Worm (Caenorhabditis elegans) whole organism, mixed stage, embryonic: ENCODE results near the gene cdc-50.B.

ENCODE experiments used
- M03D4.4 ChIP-seq: sonication (generic microtip); optimal IDR thresholded peaks from 2 replicates; lab custom pipeline; 2017; ENCODE audit warnings: mild to moderate bottlenecking, missing genetic modification characterization, missing compliant biosample characterization
- bed-3 ChIP-seq: fragments of 200-800 bp; sonication (Bioruptor generic); optimal IDR thresholded peaks from 3 replicates; lab custom pipeline; 2018; ENCODE audit warnings: mild to moderate bottlenecking, missing genetic modification characterization, moderate library complexity, missing compliant biosample characterization
- blmp-1 ChIP-seq: fragments of 150-350 bp; optimal IDR thresholded peaks from 2 replicates; lab custom pipeline; 2014; ENCODE audit warnings: missing biosample characterization, missing genetic modification characterization
- ceh-39 ChIP-seq: fragments of 150-350 bp; optimal IDR thresholded peaks from 2 replicates; lab custom pipeline; 2014; ENCODE audit warnings: missing biosample characterization, missing genetic modification characterization
- ceh-43 ChIP-seq: fragments of 200-800 bp; sonication (Bioruptor generic); optimal IDR thresholded peaks from 2 replicates; lab custom pipeline; 2018; ENCODE audit warnings: mild to moderate bottlenecking, missing genetic modification characterization, moderate library complexity, missing compliant biosample characterization
- ceh-83 ChIP-seq: fragments of 200-800 bp; sonication (Bioruptor generic); optimal IDR thresholded peaks from 2 replicates; lab custom pipeline; 2018; ENCODE audit warnings: mild to moderate bottlenecking, missing genetic modification characterization, missing compliant biosample characterization
- ces-1 ChIP-seq: fragments of 150-350 bp; optimal IDR thresholded peaks from 2 replicates; lab custom pipeline; 2014; ENCODE audit warnings: missing biosample characterization, missing genetic modification reagents, missing genetic modification characterization
- cnd-1 ChIP-seq: fragments of 200-800 bp; sonication (Bioruptor generic); optimal IDR thresholded peaks from 2 replicates; lab custom pipeline; 2018; ENCODE audit warnings: mild to moderate bottlenecking, missing genetic modification characterization, missing compliant biosample characterization
- drap-1 ChIP-seq: fragments of 200-800 bp; sonication (Bioruptor generic); optimal IDR thresholded peaks from 3 replicates; lab custom pipeline; 2018; ENCODE audit warnings: mild to moderate bottlenecking, missing genetic modification characterization, missing compliant biosample characterization
- elt-1 ChIP-seq: sonication (generic microtip); optimal IDR thresholded peaks from 2 replicates; lab custom pipeline; 2017; ENCODE audit warnings: missing genetic modification characterization, mild to moderate bottlenecking, missing compliant biosample characterization, antibody characterized with exemption, moderate library complexity, borderline replicate concordance; ENCODE audit not compliant: insufficient read depth
- elt-3 ChIP-seq: fragments of 150-350 bp; optimal IDR thresholded peaks from 2 replicates; lab custom pipeline; 2014; ENCODE audit warnings: missing biosample characterization, missing genetic modification characterization
- flh-1 ChIP-seq: fragments of 200-800 bp; sonication (Bioruptor generic); optimal IDR thresholded peaks from 2 replicates; lab custom pipeline; 2018; ENCODE audit warnings: mild to moderate bottlenecking, missing genetic modification characterization, moderate library complexity, missing compliant biosample characterization
- ham-2 ChIP-seq: fragments of 200-800 bp; sonication (Bioruptor generic); optimal IDR thresholded peaks from 2 replicates; lab custom pipeline; 2018; ENCODE audit warnings: mild to moderate bottlenecking, missing genetic modification characterization, missing compliant biosample characterization
- hlh-1 ChIP-seq: fragments of 150-350 bp; optimal IDR thresholded peaks from 2 replicates; lab custom pipeline; 2014; ENCODE audit warnings: missing biosample characterization, missing genetic modification reagents, missing genetic modification characterization
- lin-13 ChIP-seq: fragments of 150-350 bp; optimal IDR thresholded peaks from 2 replicates; lab custom pipeline; 2014; ENCODE audit warnings: missing biosample characterization, missing genetic modification characterization
- lin-32 ChIP-seq: fragments of 200-800 bp; sonication (Bioruptor generic); optimal IDR thresholded peaks from 2 replicates; lab custom pipeline; 2018; ENCODE audit warnings: mild to moderate bottlenecking, missing genetic modification characterization, missing compliant biosample characterization
- lsy-2 ChIP-seq: fragments of 150-350 bp; optimal IDR thresholded peaks from 2 replicates; lab custom pipeline; 2014; ENCODE audit warnings: missing biosample characterization, missing genetic modification characterization
- mab-5 ChIP-seq: fragments of 150-350 bp; optimal IDR thresholded peaks from 2 replicates; lab custom pipeline; 2014; ENCODE audit warnings: missing biosample characterization, missing genetic modification characterization
- mep-1 ChIP-seq: fragments of 150-350 bp; optimal IDR thresholded peaks from 2 replicates; lab custom pipeline; 2017; ENCODE audit warnings: missing biosample characterization, missing genetic modification reagents, missing genetic modification characterization, inconsistent platforms
- mls-2 ChIP-seq: sonication (generic microtip); optimal IDR thresholded peaks from 2 replicates; lab custom pipeline; 2016; ENCODE audit warnings: mild to moderate bottlenecking, missing genetic modification characterization, moderate library complexity, missing compliant biosample characterization
- nhr-12 ChIP-seq: fragments of 150-350 bp; optimal IDR thresholded peaks from 2 replicates; lab custom pipeline; 2014; ENCODE audit warnings: missing biosample characterization, missing genetic modification characterization
- nhr-2 ChIP-seq: fragments of 150-350 bp; optimal IDR thresholded peaks from 2 replicates; lab custom pipeline; 2014; ENCODE audit warnings: missing biosample characterization, missing genetic modification characterization
- nhr-237 ChIP-seq: fragments of 150-350 bp; optimal IDR thresholded peaks from 2 replicates; lab custom pipeline; 2014; ENCODE audit warnings: missing biosample characterization, missing genetic modification characterization
- nhr-28 ChIP-seq: fragments of 150-350 bp; optimal IDR thresholded peaks from 2 replicates; lab custom pipeline; 2014; ENCODE audit warnings: missing biosample characterization, missing genetic modification characterization
- nhr-76 ChIP-seq: sonication (generic microtip); optimal IDR thresholded peaks from 2 replicates; lab custom pipeline; 2017; ENCODE audit warnings: missing biosample characterization, missing genetic modification characterization
- pha-4 ChIP-seq: fragments of 150-350 bp; optimal IDR thresholded peaks from 2 replicates; lab custom pipeline; 2018; ENCODE audit warnings: missing biosample characterization, missing genetic modification reagents, missing genetic modification characterization
- sem-2 ChIP-seq: fragments of 200-800 bp; sonication (Bioruptor generic); optimal IDR thresholded peaks from 2 replicates; lab custom pipeline; 2018; ENCODE audit warnings: mild to moderate bottlenecking, missing genetic modification characterization, missing compliant biosample characterization
- snpc-4 ChIP-seq: fragments of 150-350 bp; optimal IDR thresholded peaks from 2 replicates; lab custom pipeline; 2014; ENCODE audit warnings: missing biosample characterization, missing genetic modification characterization
- sptf-1 ChIP-seq: sonication (generic microtip); optimal IDR thresholded peaks from 2 replicates; lab custom pipeline; 2017; ENCODE audit warnings: mild to moderate bottlenecking, missing genetic modification characterization, moderate library complexity, missing compliant biosample characterization
- tbx-8 ChIP-seq: fragments of 200-800 bp; sonication (Bioruptor generic); optimal IDR thresholded peaks from 2 replicates; lab custom pipeline; 2018; ENCODE audit warnings: mild to moderate bottlenecking, missing genetic modification characterization, moderate library complexity, missing compliant biosample characterization
- unc-120 ChIP-seq: sonication (generic microtip); optimal IDR thresholded peaks from 2 replicates; lab custom pipeline; 2017; ENCODE audit warnings: missing genetic modification characterization, missing compliant biosample characterization; ENCODE audit not compliant: poor library complexity, severe bottlenecking
- unc-39 ChIP-seq: fragments of 150-350 bp; optimal IDR thresholded peaks from 2 replicates; lab custom pipeline; 2014; ENCODE audit warnings: missing biosample characterization, missing genetic modification characterization
- unc-62 ChIP-seq: fragments of 150-350 bp; optimal IDR thresholded peaks from 2 replicates; lab custom pipeline; 2014; ENCODE audit warnings: missing biosample characterization, missing genetic modification reagents, missing genetic modification characterization
- zip-8 ChIP-seq: fragments of 150-350 bp; optimal IDR thresholded peaks from 2 replicates; lab custom pipeline; 2014; ENCODE audit warnings: missing biosample characterization, missing genetic modification characterization
- ztf-11 ChIP-seq: fragments of 150-350 bp; optimal IDR thresholded peaks from 2 replicates; lab custom pipeline; 2014; ENCODE audit warnings: missing biosample characterization, missing genetic modification characterization

cdc-50.B gene

ce11 chrIV:8769539-8769938, 4.9 kb downstream of the cdc-50.B start, which contains the start of gene F20C5.5:
TSS of gene F20C5.5 (minus strand) at chrIV:8769639.
- TF ChIP-seq nhr-76 (tag; lab: Kevin White, UChicago) (no peak), hlh-1 (tag; lab: Kevin White, UChicago) (no peak), elt-3 (tag; lab: Kevin White, UChicago) (no peak)

- TF ChIP-seq lsy-2: no peak
- TF ChIP-seq unc-120 (tag; lab: Kevin White, UChicago): no peak
- TF ChIP-seq blmp-1: no peak
These were observed 8.2 kb downstream of the cdc-50.B start, which contains the start of gene F20C5.6 for ce11 chrIV:8772800-8773256. TSS of gene F20C5.6 (minus strand) at chrIV:8773206.

ce11 chrIV:8778045-8778444, 13.4 kb downstream of the cdc-50.B start, which contains the start of gene C33D9.6:
TSS of gene C33D9.6 (minus strand) at chrIV:8778145.
- TF ChIP-seq bed-3 (no peak), blmp-1 (no peak), ceh-39 (tag; lab: Kevin White, UChicago) (no peak), snpc-4 (tag; lab: Kevin White, UChicago) (no peak), flh-1 (GFP tag; lab: Kevin White, UChicago) (no peak), lin-32 (GFP tag; lab: Kevin White, UChicago) (no peak), unc-39 (no peak), elt-3 (tag; lab: Kevin White, UChicago) (no peak), M03D4.4 (no peak)
- TF ChIP-seq, all 35 proteins: peak for 0

- TF ChIP-seq ceh-83 (GFP tag; lab: Kevin White, UChicago) (peak; percentile 52), pha-4 (tag; lab: Kevin White, UChicago) (peak; percentile 77), ceh-43 (GFP tag; lab: Kevin White, UChicago) (peak; percentile 31), lsy-2 (peak; percentile 69), mep-1 (peak; percentile 84), cnd-1 (tag; lab: Kevin White, UChicago) (peak; percentile 83), blmp-1 (no peak), sptf-1 (tag; lab: Kevin White, UChicago) (peak; percentile 78), sem-2 (GFP tag; lab: Kevin White, UChicago) (no peak), flh-1 (GFP tag; lab: Kevin White, UChicago) (no peak), ham-2 (GFP tag; lab: Kevin White, UChicago) (peak; percentile 98), zip-8 (tag; lab: Kevin White, UChicago) (no peak), lin-13 (tag; lab: Kevin White, UChicago) (peak; percentile 75), mab-5 (tag; lab: Kevin White, UChicago) (no peak), nhr-76 (tag; lab: Kevin White, UChicago) (no peak), ceh-39 (tag; lab: Kevin White, UChicago) (no peak), mls-2 (tag; lab: Kevin White, UChicago) (peak; percentile 74), elt-3 (tag; lab: Kevin White, UChicago) (peak; percentile 5), nhr-2 (tag; lab: Kevin White, UChicago) (peak; percentile 26), ces-1 (GFP tag; lab: Kevin White, UChicago) (peak; percentile 53), M03D4.4 (peak; percentile 54), unc-62 (GFP tag; lab: Kevin White, UChicago) (peak; percentile 84), nhr-12 (tag; lab: Kevin White, UChicago) (no peak), nhr-237 (peak; percentile 56), hlh-1 (tag; lab: Kevin White, UChicago) (peak; percentile 93), lin-32 (GFP tag; lab: Kevin White, UChicago) (peak; percentile 74), nhr-28 (tag; lab: Kevin White, UChicago) (no peak), bed-3 (peak; percentile 14), ztf-11 (tag; lab: Kevin White, UChicago) (peak; percentile 74), snpc-4 (tag; lab: Kevin White, UChicago) (no peak), elt-1 (tag; lab: Kevin White, UChicago) (peak; percentile 45), unc-120 (tag; lab: Kevin White, UChicago) (peak; percentile 95), drap-1 (GFP tag; lab: Kevin White, UChicago) (peak; percentile 75), tbx-8 (peak; percentile 21)
These were observed 17.5 kb downstream of the cdc-50.B start for ce11 chrIV:8782172-8782571.
